Fruit fly (Drosophila melanogaster): Measurements from ENCODE around the gene aln.

dm6 chr3L:1022206-1022605 is 28.4 kb downstream of the aln start:
- TF ChIP-seq CG8478 (optimal IDR thresholded peaks at IDR 0.05) (no peak), CTCF (optimal IDR thresholded peaks at IDR 0.05) (no peak)

Measured in S2 (cell line).